Fruit fly (Drosophila melanogaster): ENCODE data around the gene CG9902.

Gene CG9902

DNA sequence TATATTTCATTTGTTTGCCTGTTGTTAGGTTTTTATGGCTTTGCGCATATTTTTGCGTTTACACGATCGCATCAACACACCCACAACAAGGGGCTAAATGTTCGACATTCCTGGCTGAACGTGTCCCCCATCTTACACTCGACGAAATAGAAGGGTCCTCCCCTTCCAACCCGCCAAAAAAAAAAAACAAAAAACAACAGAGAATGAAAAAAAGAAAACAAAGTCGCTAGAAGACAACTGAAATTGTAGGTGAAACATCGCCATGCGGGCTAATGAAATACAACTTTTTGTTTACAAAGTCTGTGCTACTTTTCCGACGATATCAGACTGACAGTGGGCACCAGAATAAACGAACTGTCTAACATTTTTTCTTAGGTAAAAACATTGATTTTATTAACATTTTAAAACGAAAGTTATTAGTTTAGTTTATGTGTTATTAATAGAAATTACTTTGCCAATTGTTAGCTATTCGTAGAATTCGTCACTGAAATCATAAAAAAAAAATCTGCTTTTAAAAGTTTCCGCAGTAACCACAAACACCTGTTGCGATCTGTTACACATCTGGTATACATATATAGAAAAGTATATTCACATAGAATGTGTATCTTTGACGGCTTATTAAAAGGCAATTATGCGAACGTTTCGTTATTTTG lies 23.4 kb upstream of the CG9902 start:
- no peak for TF ChIP-seq CTCF (optimal IDR thresholded peaks at IDR 0.05)
- no peak for TF ChIP-seq CG8478 (optimal IDR thresholded peaks at IDR 0.05)

dm6 chrX:16565377-16565776 lies 18.1 kb upstream of the CG9902 start:
- TF ChIP-seq CTCF (optimal IDR thresholded peaks at IDR 0.05) = no peak
- no peak for TF ChIP-seq CG8478 (optimal IDR thresholded peaks at IDR 0.05)

dm6 chrX:16562259-16562658 lies 14.9 kb upstream of the CG9902 start:
- TF ChIP-seq CTCF (optimal IDR thresholded peaks at IDR 0.05) (peak in 1 of 2 experiments; percentile 30), CG8478 (optimal IDR thresholded peaks at IDR 0.05) (no peak)

- TF ChIP-seq CTCF (optimal IDR thresholded peaks at IDR 0.05) (no peak), CG8478 (optimal IDR thresholded peaks at IDR 0.05) (no peak)
These were observed 12.5 kb upstream of the CG9902 start, which contains the start of gene Pp2B-14D for dm6 chrX:16559514-16560510. Pp2B-14D (minus strand) TSS chrX:16560016.

DNA sequence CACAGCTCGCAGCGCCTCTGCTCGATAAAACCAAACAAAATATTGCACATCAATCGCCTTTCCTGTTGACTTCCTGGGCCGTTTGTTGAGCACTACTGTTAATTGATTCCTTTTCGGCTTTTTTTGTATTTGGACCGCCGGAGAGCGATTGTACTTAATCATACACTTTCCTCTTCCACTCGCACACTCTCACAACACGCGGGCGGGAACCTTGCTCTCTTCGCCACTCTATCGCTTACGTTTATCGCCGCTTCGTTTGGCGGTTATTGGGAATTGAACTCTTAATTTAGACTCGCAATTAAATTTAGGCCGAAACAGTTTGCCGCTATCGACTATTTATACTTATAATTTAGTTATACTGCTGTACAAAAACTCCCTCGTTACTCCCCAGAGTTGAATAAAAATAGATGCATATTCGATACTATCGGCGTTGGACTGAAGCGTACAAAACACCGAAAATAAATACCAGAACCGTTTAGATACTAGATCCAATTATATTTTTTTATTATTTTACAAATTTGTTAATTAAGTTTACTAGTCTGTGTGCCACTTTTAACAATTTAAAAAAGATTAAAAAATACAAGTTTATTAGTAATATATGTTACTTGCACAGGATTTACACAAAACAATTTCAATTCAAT lies 6.3 kb upstream of the CG9902 start, which contains the start of gene Arp2:
Gene Arp2, minus strand, starts transcription at position 427 of the 641 bp plus-strand sequence.
- no peak for TF ChIP-seq CG8478 (optimal IDR thresholded peaks at IDR 0.05)
- no peak for TF ChIP-seq CTCF (optimal IDR thresholded peaks at IDR 0.05)

DNA sequence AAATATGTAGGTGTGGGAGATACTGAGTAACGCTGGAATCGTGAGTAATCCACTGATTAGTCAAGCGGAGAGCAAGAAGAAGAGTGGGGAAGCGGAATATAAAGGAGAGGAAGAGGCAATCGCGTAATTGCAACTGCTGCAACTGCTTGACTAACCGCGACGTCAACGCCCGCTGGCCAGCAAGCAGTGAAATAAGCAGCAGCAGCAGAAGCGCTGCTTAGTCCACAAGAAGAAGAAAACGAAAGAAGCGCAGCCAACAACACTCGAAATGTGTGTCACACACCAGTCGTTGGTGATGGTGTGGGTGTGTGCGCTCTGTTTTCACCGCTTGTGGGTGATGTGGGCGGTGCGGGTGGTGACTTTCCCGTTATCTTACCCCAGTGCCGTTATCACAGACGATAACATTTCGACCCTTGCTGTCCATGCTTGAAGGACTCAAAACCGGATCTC lies 5.7 kb upstream of the CG9902 start:
- TF ChIP-seq CTCF (optimal IDR thresholded peaks at IDR 0.05) (peak; percentile 37 to 41), CG8478 (optimal IDR thresholded peaks at IDR 0.05) (no peak)

DNA sequence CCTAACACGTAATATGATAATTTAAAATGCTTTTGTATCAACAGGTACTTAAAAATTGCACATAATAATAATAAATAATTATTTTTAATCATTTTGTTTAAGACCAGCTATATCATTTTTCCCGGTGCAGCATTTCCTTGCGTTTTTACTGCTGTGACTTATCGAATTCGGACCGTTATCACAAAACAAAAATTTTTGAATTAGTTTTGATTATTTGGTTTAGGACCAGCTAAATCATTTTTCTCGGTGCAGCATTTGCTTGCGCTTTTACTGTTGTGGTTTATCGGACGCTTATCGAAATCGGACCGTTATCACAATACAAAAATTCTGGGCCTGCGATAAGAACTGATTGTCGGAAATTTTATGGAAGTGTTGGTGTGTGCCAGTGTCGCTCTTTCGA lies 5.2 kb upstream of the CG9902 start:
- no peak for TF ChIP-seq CG8478 (optimal IDR thresholded peaks at IDR 0.05)

- TF ChIP-seq CG8478 (optimal IDR thresholded peaks at IDR 0.05) = no peak
- no peak for TF ChIP-seq CTCF (optimal IDR thresholded peaks at IDR 0.05)
These were observed 6.4 kb downstream of the CG9902 start, which contains the start of gene CG9903 for dm6 chrX:16540802-16541346. CG9903 (minus strand) TSS chrX:16540852.

dm6 chrX:16533046-16533496 lies 14.2 kb downstream of the CG9902 start, which contains the start of gene para:
para (minus strand) TSS chrX:16533096.
- TF ChIP-seq CTCF (optimal IDR thresholded peaks at IDR 0.05) (no peak), CG8478 (optimal IDR thresholded peaks at IDR 0.05) (no peak)

- TF ChIP-seq CTCF (optimal IDR thresholded peaks at IDR 0.05) (no peak), CG8478 (optimal IDR thresholded peaks at IDR 0.05) (no peak)
These were observed 20.1 kb downstream of the CG9902 start for dm6 chrX:16527203-16527602.

- TF ChIP-seq CTCF (optimal IDR thresholded peaks at IDR 0.05) (no peak), CG8478 (optimal IDR thresholded peaks at IDR 0.05) (no peak)
These were observed 21.1 kb downstream of the CG9902 start for dm6 chrX:16526084-16526734.

- TF ChIP-seq CTCF (optimal IDR thresholded peaks at IDR 0.05) (no peak), CG8478 (optimal IDR thresholded peaks at IDR 0.05) (no peak)
These were observed 22.0 kb downstream of the CG9902 start, which contains the start of gene Cnx14D for dm6 chrX:16525315-16525714. Cnx14D (minus strand) TSS chrX:16525415.
